Worm (Caenorhabditis elegans): ENCODE results near the gene nhr-263.

ce11 chrV:7361673-7362072 is 19.8 kb upstream of the nhr-263 start, which contains the start of gene cyp-35A1:
- no peak for TF ChIP-seq rnt-1 (tag; optimal IDR thresholded peaks at IDR 0.05)
- no peak for TF ChIP-seq ceh-45 (GFP tag; IDR thresholded peaks at IDR 0.05)
- no peak for TF ChIP-seq npax-4 (tag; optimal IDR thresholded peaks at IDR 0.05)
- TF ChIP-seq pha-4 (tag; optimal IDR thresholded peaks at IDR 0.05): no peak
- no peak for TF ChIP-seq tbx-2 (tag; optimal IDR thresholded peaks at IDR 0.05)
- no peak for TF ChIP-seq ama-1 (optimal IDR thresholded peaks at IDR 0.05)
- TF ChIP-seq elt-2 (tag; optimal IDR thresholded peaks at IDR 0.05): no peak
